Worm (Caenorhabditis elegans) whole organism, L2 larva: Measurements from ENCODE around the gene idpp-5.

ENCODE experiments used
- ama-1 ChIP-seq: fragments of 150-350 bp; optimal IDR thresholded peaks from 2 replicates; lab custom pipeline; 2018; ENCODE audit warnings: inconsistent platforms
- lin-39 ChIP-seq: fragments of 150-350 bp; optimal IDR thresholded peaks from 2 replicates; lab custom pipeline; 2014; ENCODE audit warnings: missing biosample characterization, missing genetic modification reagents, missing genetic modification characterization
- mdl-1 ChIP-seq, 2 experiments: fragments of 150-350 bp in 1 of 2; sonication (generic microtip) in 1 of 2; optimal IDR thresholded peaks; 2 replicates each; lab custom pipeline; 2017; ENCODE audit warnings: missing biosample characterization in 2 of 2, missing genetic modification characterization in 2 of 2
- nhr-12 ChIP-seq: fragments of 150-350 bp; optimal IDR thresholded peaks from 2 replicates; lab custom pipeline; 2014; ENCODE audit warnings: missing biosample characterization, missing genetic modification characterization
- unc-39 ChIP-seq: fragments of 150-350 bp; optimal IDR thresholded peaks from 2 replicates; lab custom pipeline; 2014; ENCODE audit warnings: missing biosample characterization, missing genetic modification characterization

DNA sequence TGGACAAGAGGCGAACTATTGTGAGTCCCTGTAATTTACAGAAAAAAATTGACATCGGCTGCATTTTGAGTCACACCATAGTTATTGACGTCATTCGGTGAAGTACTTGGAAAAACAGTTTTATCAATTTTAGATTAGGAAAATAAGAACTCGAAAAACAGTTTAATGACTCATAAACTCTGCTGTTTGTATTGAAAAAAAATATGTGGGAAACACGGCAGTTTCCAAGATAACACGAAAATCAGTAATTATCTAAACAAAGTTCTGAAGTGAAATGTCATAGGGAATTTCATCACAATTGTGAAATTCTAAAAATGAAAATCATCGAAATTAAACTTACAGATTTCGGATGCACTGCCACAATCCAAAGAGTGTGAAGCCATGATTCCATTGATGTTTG lies 22.2 kb upstream of the idpp-5 start:
- TF ChIP-seq nhr-12 (tag; lab: Kevin White, UChicago) (no peak), mdl-1 (tag; optimal IDR thresholded peaks at IDR 0.05; lab: Kevin White, UChicago) (no peak), ama-1 (lab: Kevin White, UChicago) (no peak), lin-39 (tag; lab: Kevin White, UChicago) (no peak), unc-39 (tag; lab: Kevin White, UChicago) (no peak)
